Worm (Caenorhabditis elegans) whole organism, early embryonic: ENCODE measurements around the gene dyf-4.

Experiments used
- B0310.2 ChIP-seq: sonication (generic microtip); optimal IDR thresholded peaks from 2 replicates; lab custom pipeline; 2016; ENCODE audit warnings: mild to moderate bottlenecking, missing genetic modification characterization, missing compliant biosample characterization
- F13C5.2 ChIP-seq: sonication (generic microtip); optimal IDR thresholded peaks from 2 replicates; lab custom pipeline; 2017; ENCODE audit warnings: mild to moderate bottlenecking, missing genetic modification characterization, inconsistent platforms, missing compliant biosample characterization
- aly-1 ChIP-seq: sonication (generic microtip); optimal IDR thresholded peaks from 2 replicates; lab custom pipeline; 2016; ENCODE audit warnings: missing genetic modification characterization, missing compliant biosample characterization
- ama-1 ChIP-seq: fragments of 150-350 bp; optimal IDR thresholded peaks from 2 replicates; lab custom pipeline; 2014
- ceh-13 ChIP-seq: fragments of 200-800 bp; sonication (Bioruptor generic); optimal IDR thresholded peaks from 2 replicates; lab custom pipeline; 2018; ENCODE audit warnings: mild to moderate bottlenecking, missing genetic modification characterization, missing compliant biosample characterization
- ceh-36 ChIP-seq: sonication (generic microtip); optimal IDR thresholded peaks from 2 replicates; lab custom pipeline; 2016; ENCODE audit warnings: missing genetic modification characterization, inconsistent platforms, missing compliant biosample characterization
- ets-7 ChIP-seq: sonication (generic microtip); optimal IDR thresholded peaks from 2 replicates; lab custom pipeline; 2016; ENCODE audit warnings: missing genotype, missing genetic modification characterization, missing compliant biosample characterization
- flt-1 ChIP-seq: fragments of 200-800 bp; sonication (Bioruptor generic); IDR thresholded peaks from 2 replicates; pipeline ENCODE4 v1.3.6; 2022; ENCODE audit warnings: missing genetic modification characterization, missing compliant biosample characterization
- hmbx-1 ChIP-seq: sonication (generic microtip); optimal IDR thresholded peaks from 2 replicates; lab custom pipeline; 2016; ENCODE audit warnings: mild to moderate bottlenecking, missing genetic modification characterization, missing compliant biosample characterization
- hmg-4 ChIP-seq: fragments of 200-800 bp; sonication (Bioruptor generic); optimal IDR thresholded peaks from 2 replicates; lab custom pipeline; 2018; ENCODE audit warnings: mild to moderate bottlenecking, missing genetic modification characterization, missing compliant biosample characterization
- hnd-1 ChIP-seq: sonication (generic microtip); optimal IDR thresholded peaks from 2 replicates; lab custom pipeline; 2016; ENCODE audit warnings: missing genetic modification characterization, missing compliant biosample characterization
- pes-1 ChIP-seq: fragments of 200-800 bp; sonication (Bioruptor generic); IDR thresholded peaks from 2 replicates; pipeline ENCODE4 v1.3.6; 2022; ENCODE audit warnings: missing genetic modification reagents, missing genetic modification characterization, missing compliant biosample characterization
- scrt-1 ChIP-seq: fragments of 200-800 bp; sonication (Bioruptor generic); IDR thresholded peaks from 2 replicates; pipeline ENCODE4 v1.3.6; 2022; ENCODE audit warnings: missing genetic modification characterization, missing compliant biosample characterization
- sea-1 ChIP-seq: fragments of 200-800 bp; sonication (Bioruptor generic); conservative IDR thresholded peaks from 2 replicates; pipeline ENCODE4 v1.3.6; 2022; ENCODE audit warnings: missing genetic modification characterization, missing compliant biosample characterization
- tbx-11 ChIP-seq: fragments of 200-800 bp; sonication (Bioruptor generic); IDR thresholded peaks from 2 replicates; pipeline ENCODE4 v1.3.6; 2022; ENCODE audit warnings: missing genetic modification characterization, missing compliant biosample characterization
- tbx-37 ChIP-seq: fragments of 200-800 bp; sonication (Bioruptor generic); conservative IDR thresholded peaks from 2 replicates; pipeline ENCODE4 v1.3.6; 2022; ENCODE audit warnings: missing genetic modification reagents, missing genetic modification characterization, missing compliant biosample characterization
- tra-4 ChIP-seq: sonication (generic microtip); optimal IDR thresholded peaks from 2 replicates; lab custom pipeline; 2017; ENCODE audit warnings: missing genetic modification characterization, missing compliant biosample characterization

dyf-4 gene

DNA sequence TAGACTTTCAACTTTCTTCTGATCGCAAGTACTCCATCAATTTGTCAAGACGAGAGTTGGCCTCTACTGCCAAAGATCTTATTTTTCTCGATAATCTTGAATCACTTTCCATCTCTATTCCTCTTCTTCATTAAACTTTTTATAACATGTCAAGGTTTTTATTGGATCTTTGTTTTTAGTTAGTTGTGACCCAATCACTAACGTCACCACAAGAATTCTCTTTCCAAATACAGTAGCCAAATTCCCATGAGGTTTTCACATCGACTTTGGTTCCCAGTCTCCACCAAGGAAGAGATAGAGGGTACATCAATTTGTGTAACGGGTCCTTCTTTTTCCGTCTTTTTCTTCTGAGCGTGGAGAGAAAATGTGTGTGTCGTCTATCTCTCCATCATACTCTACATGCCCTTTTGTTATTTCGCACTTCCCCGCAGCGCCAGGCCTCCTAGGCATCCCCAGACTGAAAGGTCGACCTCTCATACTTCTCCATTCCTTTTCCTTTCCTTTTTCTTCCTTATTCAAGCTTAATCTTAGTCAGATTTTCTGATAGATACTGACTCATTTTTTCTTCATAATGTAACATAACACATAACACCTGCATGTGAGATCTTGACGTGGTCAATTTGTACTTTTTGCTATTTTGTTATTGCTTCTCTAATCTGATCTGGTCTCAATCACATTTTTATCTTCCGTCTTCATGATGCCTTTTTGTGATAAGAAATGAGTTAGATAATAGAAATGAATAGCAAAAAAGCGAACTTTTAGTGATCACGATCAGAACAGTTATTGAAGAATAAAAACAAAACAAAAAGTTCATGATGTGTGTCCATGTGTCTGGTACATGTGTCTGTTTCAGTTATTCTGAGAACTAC is 13.7 kb upstream of the dyf-4 start:
- no peak for TF ChIP-seq hnd-1
- TF ChIP-seq hmbx-1 (tag; lab: Kevin White, UChicago), result no peak
- TF ChIP-seq tbx-37, result no peak
- TF ChIP-seq ama-1 (lab: Kevin White, UChicago), result no peak
- no peak for TF ChIP-seq ceh-13 (GFP tag; lab: Kevin White, UChicago)
- TF ChIP-seq sea-1 (GFP tag; lab: Robert Waterston, UW), result no peak
- TF ChIP-seq flt-1 (GFP tag; lab: Robert Waterston, UW), result no peak
- no peak for TF ChIP-seq hmg-4 (GFP tag; lab: Kevin White, UChicago)
- no peak for TF ChIP-seq pes-1 (GFP tag; lab: Robert Waterston, UW)
- TF ChIP-seq scrt-1 (GFP tag; lab: Robert Waterston, UW), result no peak
- TF ChIP-seq tbx-11 (GFP tag; lab: Robert Waterston, UW), result no peak
- no peak for TF ChIP-seq aly-1 (tag; lab: Kevin White, UChicago)
- TF ChIP-seq tra-4 (tag; lab: Kevin White, UChicago), result no peak
- TF ChIP-seq F13C5.2, result no peak
- TF ChIP-seq B0310.2, result no peak
- no peak for TF ChIP-seq ceh-36

DNA sequence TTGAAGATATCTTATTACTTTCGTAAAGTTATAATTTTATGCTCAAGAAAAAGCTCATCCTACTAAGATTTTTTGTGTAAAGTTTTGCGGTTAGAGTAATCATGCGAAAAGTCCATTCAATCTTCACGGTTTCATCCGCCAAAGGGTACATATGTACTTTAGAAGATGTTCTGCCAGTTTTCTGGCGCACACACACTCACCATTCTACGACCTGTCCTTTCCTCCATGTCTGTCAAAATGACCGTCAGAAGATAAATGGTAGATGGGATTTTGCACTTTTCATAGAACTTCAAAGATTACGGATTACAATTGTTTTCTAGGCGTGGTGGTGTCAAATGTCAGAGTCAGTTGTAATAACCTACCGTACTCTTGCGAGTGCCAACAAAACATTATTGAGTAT is 12.0 kb upstream of the dyf-4 start:
- no peak for TF ChIP-seq scrt-1 (GFP tag; lab: Robert Waterston, UW)
- TF ChIP-seq flt-1 (GFP tag; lab: Robert Waterston, UW), result no peak
- no peak for TF ChIP-seq pes-1 (GFP tag; lab: Robert Waterston, UW)
- TF ChIP-seq ets-7 (tag; lab: Kevin White, UChicago), result no peak
- no peak for TF ChIP-seq ceh-36
- TF ChIP-seq hnd-1, result no peak
- no peak for TF ChIP-seq hmg-4 (GFP tag; lab: Kevin White, UChicago)
- no peak for TF ChIP-seq tbx-11 (GFP tag; lab: Robert Waterston, UW)
- no peak for TF ChIP-seq sea-1 (GFP tag; lab: Robert Waterston, UW)
- no peak for TF ChIP-seq ceh-13 (GFP tag; lab: Kevin White, UChicago)
- no peak for TF ChIP-seq F13C5.2
- no peak for TF ChIP-seq hmbx-1 (tag; lab: Kevin White, UChicago)
- TF ChIP-seq B0310.2, result no peak
- TF ChIP-seq ama-1 (lab: Kevin White, UChicago), result no peak
- TF ChIP-seq aly-1 (tag; lab: Kevin White, UChicago), result no peak
- TF ChIP-seq tbx-37, result no peak
- TF ChIP-seq tra-4 (tag; lab: Kevin White, UChicago), result no peak

DNA sequence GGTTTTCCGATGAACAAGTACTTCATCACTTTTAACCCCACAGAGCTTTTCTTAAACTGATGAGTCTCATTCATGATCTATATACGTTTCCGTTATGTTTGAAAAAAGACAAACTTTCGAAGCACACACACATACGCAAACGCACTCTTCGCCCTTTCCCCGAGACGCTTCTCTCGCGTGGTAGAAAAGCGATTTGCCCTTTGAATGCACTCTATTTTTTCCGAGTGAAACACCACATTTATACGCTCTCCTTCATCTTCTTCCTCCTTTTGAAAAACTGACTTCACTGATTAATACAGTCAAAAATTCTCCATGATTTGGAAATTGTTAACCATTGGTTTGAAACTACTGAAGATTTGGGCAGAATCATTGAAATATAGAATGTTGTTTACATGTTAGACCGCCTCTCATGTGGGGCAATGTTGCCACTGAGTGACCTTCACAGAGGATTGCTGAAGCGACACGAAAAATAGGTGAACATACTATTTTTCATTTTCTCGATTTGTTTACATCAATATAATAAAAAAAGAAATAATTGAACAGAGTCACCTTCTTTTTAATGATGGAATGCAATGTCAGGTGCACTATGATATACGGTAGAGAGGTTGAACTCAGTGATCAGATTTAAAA is 11.0 kb upstream of the dyf-4 start:
- TF ChIP-seq tbx-37, result no peak
- no peak for TF ChIP-seq ama-1 (lab: Kevin White, UChicago)
- no peak for TF ChIP-seq hmbx-1 (tag; lab: Kevin White, UChicago)
- no peak for TF ChIP-seq ceh-36
- TF ChIP-seq tra-4 (tag; lab: Kevin White, UChicago), result no peak
- TF ChIP-seq F13C5.2, result no peak
- no peak for TF ChIP-seq aly-1 (tag; lab: Kevin White, UChicago)
- TF ChIP-seq tbx-11 (GFP tag; lab: Robert Waterston, UW), result no peak
- no peak for TF ChIP-seq hmg-4 (GFP tag; lab: Kevin White, UChicago)
- no peak for TF ChIP-seq scrt-1 (GFP tag; lab: Robert Waterston, UW)

DNA sequence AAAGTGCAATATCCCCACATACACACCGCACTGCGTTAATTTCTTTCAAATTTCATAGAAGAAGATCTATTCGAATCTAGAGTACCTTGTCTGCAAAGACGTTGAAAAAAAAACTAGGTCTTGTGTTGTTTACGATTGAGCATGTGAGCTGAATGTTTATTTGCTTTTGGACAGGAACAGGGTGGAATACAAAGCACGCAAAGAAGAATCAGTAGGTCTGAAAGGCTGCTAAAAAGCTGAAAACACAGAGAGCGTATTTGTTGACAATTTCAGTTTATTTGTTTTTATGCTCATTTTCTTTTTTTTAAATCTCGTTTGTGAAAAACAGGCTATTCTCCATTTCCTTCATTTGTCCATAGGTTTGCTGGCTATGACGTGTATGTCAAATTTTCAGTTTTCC is 9.4 kb upstream of the dyf-4 start:
- TF ChIP-seq ceh-13 (GFP tag; lab: Kevin White, UChicago) (no peak), flt-1 (GFP tag; lab: Robert Waterston, UW) (no peak), ceh-36 (no peak), scrt-1 (GFP tag; lab: Robert Waterston, UW) (no peak)

DNA sequence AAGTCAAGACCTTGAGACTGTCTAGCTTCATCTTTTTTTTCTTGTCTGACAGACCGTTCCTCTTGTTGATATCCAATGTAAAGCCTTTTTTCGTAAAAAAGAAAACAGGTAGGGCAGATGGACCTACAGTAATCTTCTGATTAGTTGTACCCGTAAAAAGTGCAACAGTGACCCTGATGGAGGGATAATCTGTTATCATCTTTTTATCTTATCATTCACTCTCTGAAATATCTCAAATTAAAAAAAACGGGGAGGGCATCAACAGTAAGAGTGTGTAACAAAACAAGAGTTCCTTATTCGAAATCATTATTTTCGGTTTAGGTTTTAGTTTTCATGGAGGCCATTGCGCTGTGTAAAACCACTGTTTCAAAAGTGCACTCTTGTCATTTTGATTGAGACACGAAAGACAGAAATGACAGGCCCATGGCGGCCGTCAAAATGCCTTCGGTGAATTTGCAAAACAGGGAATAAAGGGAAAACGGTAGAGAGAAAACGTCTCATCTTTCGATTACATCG is 8.2 kb upstream of the dyf-4 start:
- TF ChIP-seq F13C5.2 (no peak), hmg-4 (GFP tag; lab: Kevin White, UChicago) (no peak), hnd-1 (no peak), ceh-13 (GFP tag; lab: Kevin White, UChicago) (no peak), B0310.2 (no peak), flt-1 (GFP tag; lab: Robert Waterston, UW) (no peak)

DNA sequence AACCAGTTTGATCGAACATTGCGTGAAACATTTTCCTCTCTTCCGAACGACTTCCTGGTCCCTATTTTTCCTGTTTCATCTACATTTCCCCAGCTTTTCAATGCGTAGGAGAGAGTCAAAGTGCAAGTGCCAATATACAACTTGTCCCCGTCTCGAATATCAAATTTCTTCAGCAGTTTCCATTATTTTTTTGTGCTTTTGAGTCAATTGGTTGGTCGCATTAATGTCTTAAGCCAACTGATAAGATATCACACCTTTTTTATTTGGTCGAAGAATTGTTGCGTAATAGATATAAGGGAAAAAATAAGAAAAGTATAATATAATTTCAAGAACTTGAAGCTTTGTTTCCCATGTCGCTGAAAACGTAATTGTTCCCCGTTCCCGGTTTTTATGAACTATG is 6.8 kb upstream of the dyf-4 start:
- TF ChIP-seq hmbx-1 (tag; lab: Kevin White, UChicago), result no peak
- no peak for TF ChIP-seq B0310.2
- TF ChIP-seq pes-1 (GFP tag; lab: Robert Waterston, UW), result no peak
- TF ChIP-seq tbx-11 (GFP tag; lab: Robert Waterston, UW), result no peak
- no peak for TF ChIP-seq scrt-1 (GFP tag; lab: Robert Waterston, UW)
- no peak for TF ChIP-seq tra-4 (tag; lab: Kevin White, UChicago)
- TF ChIP-seq ama-1 (lab: Kevin White, UChicago), result no peak
- no peak for TF ChIP-seq ets-7 (tag; lab: Kevin White, UChicago)
- no peak for TF ChIP-seq ceh-36
- no peak for TF ChIP-seq aly-1 (tag; lab: Kevin White, UChicago)
- no peak for TF ChIP-seq flt-1 (GFP tag; lab: Robert Waterston, UW)
- no peak for TF ChIP-seq F13C5.2
- TF ChIP-seq tbx-37, result no peak
- TF ChIP-seq hnd-1, result no peak
- TF ChIP-seq hmg-4 (GFP tag; lab: Kevin White, UChicago), result no peak

DNA sequence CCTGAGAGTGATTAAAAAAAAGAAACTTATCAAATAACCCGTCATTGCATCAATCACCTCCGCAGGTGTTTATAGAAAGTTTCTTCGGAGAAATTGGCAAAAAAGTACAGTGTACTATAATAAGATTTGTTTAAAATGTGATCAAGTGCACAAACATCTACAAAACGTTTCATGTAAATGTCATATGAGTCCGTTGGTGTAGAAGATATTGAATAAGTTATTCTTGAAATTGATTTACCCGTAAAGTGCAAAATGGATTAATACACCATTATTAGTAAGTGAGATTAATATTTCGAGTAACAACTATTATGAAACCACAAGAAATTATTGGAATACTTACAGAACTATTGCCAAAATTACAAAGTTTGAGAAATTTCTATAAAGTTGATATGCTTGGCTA is 5.5 kb upstream of the dyf-4 start:
- TF ChIP-seq hmg-4 (GFP tag; lab: Kevin White, UChicago) (no peak), tbx-37 (no peak), ceh-13 (GFP tag; lab: Kevin White, UChicago) (no peak), scrt-1 (GFP tag; lab: Robert Waterston, UW) (no peak), F13C5.2 (no peak), tbx-11 (GFP tag; lab: Robert Waterston, UW) (no peak), sea-1 (GFP tag; lab: Robert Waterston, UW) (no peak), hnd-1 (no peak), pes-1 (GFP tag; lab: Robert Waterston, UW) (no peak), tra-4 (tag; lab: Kevin White, UChicago) (no peak), ama-1 (lab: Kevin White, UChicago) (no peak), aly-1 (tag; lab: Kevin White, UChicago) (no peak)
